Worm (Caenorhabditis elegans): ENCODE measurements around the gene pycr-4.

DNA sequence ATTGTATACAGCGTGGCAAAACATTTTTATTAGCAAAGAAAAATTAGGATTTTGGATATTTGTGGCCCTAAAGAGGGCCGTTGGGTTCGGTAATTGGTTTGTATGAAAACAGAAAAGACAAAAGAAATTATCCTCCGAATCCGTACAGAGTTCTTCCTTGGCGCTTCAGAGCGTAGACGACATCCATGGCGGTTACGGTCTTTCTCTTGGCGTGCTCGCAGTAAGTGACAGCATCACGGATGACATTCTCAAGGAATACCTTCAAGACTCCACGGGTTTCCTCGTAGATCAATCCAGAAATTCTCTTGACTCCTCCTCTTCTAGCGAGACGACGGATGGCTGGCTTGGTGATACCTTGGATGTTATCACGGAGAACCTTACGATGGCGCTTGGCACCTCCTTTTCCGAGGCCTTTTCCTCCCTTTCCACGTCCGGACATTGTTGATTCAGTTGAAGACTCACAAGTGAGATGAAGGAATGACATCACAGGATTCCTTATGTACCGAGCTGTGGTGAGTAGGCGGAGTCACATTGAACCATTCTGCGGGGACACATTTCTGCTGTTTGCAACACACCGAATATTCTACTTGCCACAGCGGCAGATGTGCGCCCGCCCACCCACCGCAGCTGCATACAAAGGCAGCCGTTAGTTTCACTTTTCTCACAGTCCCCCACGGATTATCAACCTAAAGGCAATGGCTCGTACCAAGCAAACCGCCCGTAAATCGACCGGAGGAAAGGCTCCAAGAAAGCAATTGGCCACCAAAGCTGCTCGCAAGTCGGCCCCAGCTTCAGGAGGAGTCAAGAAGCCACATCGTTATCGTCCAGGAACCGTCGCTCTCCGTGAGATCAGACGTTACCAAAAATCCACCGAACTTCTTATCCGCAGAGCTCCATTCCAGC is 10.7 kb upstream of the pycr-4 start, which contains the start of the genes his-60 and his-59:
- TF ChIP-seq tbx-2 (tag; optimal IDR thresholded peaks at IDR 0.05) (peak; percentile 76), ama-1 (optimal IDR thresholded peaks at IDR 0.05) (peak; percentile 90), ceh-18 (tag; optimal IDR thresholded peaks at IDR 0.05) (no peak), dmd-4 (tag; optimal IDR thresholded peaks at IDR 0.05; ENCODE audit: borderline replicate concordance) (no peak), F13H6.1 (tag; optimal IDR thresholded peaks at IDR 0.05) (no peak), Y22D7AL.16 (tag; optimal IDR thresholded peaks at IDR 0.05) (no peak), eyg-1 (tag; optimal IDR thresholded peaks at IDR 0.05) (no peak), ceh-45 (GFP tag; IDR thresholded peaks at IDR 0.05) (no peak), ahr-1 (tag; optimal IDR thresholded peaks at IDR 0.05) (no peak)

Data from whole organism, late embryonic.